Worm (Caenorhabditis elegans): Measurements from ENCODE around the gene cdr-6.

Gene cdr-6

ce11 chrV:12405929-12406328, 7.6 kb downstream of the cdr-6 start, which contains the start of gene K01D12.10:
K01D12.10 (plus strand) TSS chrV:12406229.
- no peak for TF ChIP-seq fkh-10 (GFP tag; optimal IDR thresholded peaks at IDR 0.05)
- no peak for TF ChIP-seq elt-2 (tag; optimal IDR thresholded peaks at IDR 0.05)
- no peak for TF ChIP-seq ceh-14 (tag; optimal IDR thresholded peaks at IDR 0.05)
- no peak for TF ChIP-seq ttx-3 (tag; optimal IDR thresholded peaks at IDR 0.05)
- TF ChIP-seq pros-1 (tag; optimal IDR thresholded peaks at IDR 0.05), result no peak
- TF ChIP-seq nhr-232 (tag; optimal IDR thresholded peaks at IDR 0.05), result no peak
- no peak for TF ChIP-seq gmeb-2 (tag; optimal IDR thresholded peaks at IDR 0.05)
- TF ChIP-seq ceh-48 (tag; optimal IDR thresholded peaks at IDR 0.05), result no peak
- no peak for TF ChIP-seq nhr-11 (tag; optimal IDR thresholded peaks at IDR 0.05)
- no peak for TF ChIP-seq ama-1 (optimal IDR thresholded peaks at IDR 0.05)
- no peak for TF ChIP-seq ceh-30 (tag; optimal IDR thresholded peaks at IDR 0.05)
- no peak for TF ChIP-seq fax-1 (tag; optimal IDR thresholded peaks at IDR 0.05)
- no peak for TF ChIP-seq lim-6 (tag; optimal IDR thresholded peaks at IDR 0.05)
- no peak for TF ChIP-seq hlh-30 (tag; optimal IDR thresholded peaks at IDR 0.05; ENCODE audit: insufficient read depth)
- TF ChIP-seq odd-2 (tag; optimal IDR thresholded peaks at IDR 0.05), result no peak
- no peak for TF ChIP-seq tbx-7 (tag; optimal IDR thresholded peaks at IDR 0.05)
- no peak for TF ChIP-seq dve-1 (tag; optimal IDR thresholded peaks at IDR 0.05)
- no peak for TF ChIP-seq ceh-22 (tag; optimal IDR thresholded peaks at IDR 0.05)
- no peak for TF ChIP-seq K02D7.2 (tag; optimal IDR thresholded peaks at IDR 0.05)
- no peak for TF ChIP-seq unc-55 (GFP tag; optimal IDR thresholded peaks at IDR 0.05)

- TF ChIP-seq ceh-2 (tag; optimal IDR thresholded peaks at IDR 0.05) (no peak), ceh-48 (tag; optimal IDR thresholded peaks at IDR 0.05) (no peak), ceh-19 (GFP tag; optimal IDR thresholded peaks at IDR 0.05) (no peak)
Measured at ce11 chrV:12404544-12404943, 9.0 kb downstream of the cdr-6 start, which contains the start of gene K01D12.9. K01D12.9 (minus strand) TSS chrV:12404644.

DNA sequence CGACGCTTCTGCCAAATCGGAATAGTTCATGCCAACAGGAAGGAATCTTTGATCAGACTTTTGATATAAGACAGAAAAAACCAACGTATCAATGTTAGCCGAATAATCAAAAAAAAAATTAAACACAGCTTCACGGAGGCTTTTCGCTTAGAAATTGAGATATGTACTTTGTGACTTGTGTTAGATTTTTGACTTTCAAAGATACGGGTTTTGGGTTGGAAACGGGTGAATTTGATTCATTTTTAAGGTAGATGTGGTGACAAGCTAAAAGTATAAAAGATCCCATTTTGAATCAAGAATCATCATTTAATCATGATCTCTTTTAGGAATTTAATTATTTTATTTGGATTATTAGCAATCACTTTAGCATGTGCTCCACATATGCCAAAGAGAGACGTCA, 11.1 kb downstream of the cdr-6 start, which contains the start of gene K01D12.8:
K01D12.8 (plus strand) TSS at position 301 of the 400 bp plus-strand sequence.
- TF ChIP-seq F13H6.1 (tag; optimal IDR thresholded peaks at IDR 0.05) (no peak), tbx-2 (tag; optimal IDR thresholded peaks at IDR 0.05) (no peak), ttx-3 (tag; optimal IDR thresholded peaks at IDR 0.05) (no peak), fax-1 (tag; optimal IDR thresholded peaks at IDR 0.05) (no peak), ref-2 (tag; optimal IDR thresholded peaks at IDR 0.05) (no peak)

DNA sequence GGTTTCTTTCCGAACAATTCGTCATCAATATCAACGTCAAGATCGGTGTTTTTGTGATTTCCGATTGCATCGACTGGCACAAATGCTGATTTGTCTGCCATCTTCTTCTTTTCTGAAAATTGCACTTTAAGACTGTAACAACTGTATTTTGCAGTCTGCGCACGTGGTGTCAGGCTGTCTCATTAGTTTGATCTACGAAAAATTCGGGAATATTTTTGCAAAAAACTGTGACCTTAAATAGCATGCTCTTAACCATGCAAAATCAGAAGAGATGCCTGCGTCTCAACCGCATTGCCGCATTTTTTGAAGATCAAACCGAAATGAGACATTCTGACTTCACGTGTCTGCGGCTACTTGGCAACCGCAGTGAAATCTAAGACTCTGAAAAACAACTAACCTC, 12.1 kb downstream of the cdr-6 start, which contains the start of gene K01D12.7:
K01D12.7 (minus strand) TSS at position 101 of the 400 bp plus-strand sequence.
- TF ChIP-seq nhr-11 (tag; optimal IDR thresholded peaks at IDR 0.05) (no peak), odd-2 (tag; optimal IDR thresholded peaks at IDR 0.05) (no peak), ceh-18 (tag; optimal IDR thresholded peaks at IDR 0.05) (no peak), ceh-6 (GFP tag; optimal IDR thresholded peaks at IDR 0.05) (no peak), hlh-30 (tag; optimal IDR thresholded peaks at IDR 0.05; ENCODE audit: insufficient read depth) (no peak), ceh-14 (tag; optimal IDR thresholded peaks at IDR 0.05) (no peak), sox-2 (GFP tag; IDR thresholded peaks at IDR 0.05) (no peak), tbx-2 (tag; optimal IDR thresholded peaks at IDR 0.05) (no peak), lim-6 (tag; optimal IDR thresholded peaks at IDR 0.05) (no peak), npax-4 (tag; optimal IDR thresholded peaks at IDR 0.05) (no peak), ceh-24 (tag; optimal IDR thresholded peaks at IDR 0.05) (no peak), Y22D7AL.16 (tag; optimal IDR thresholded peaks at IDR 0.05) (no peak), dve-1 (tag; optimal IDR thresholded peaks at IDR 0.05) (no peak)

DNA sequence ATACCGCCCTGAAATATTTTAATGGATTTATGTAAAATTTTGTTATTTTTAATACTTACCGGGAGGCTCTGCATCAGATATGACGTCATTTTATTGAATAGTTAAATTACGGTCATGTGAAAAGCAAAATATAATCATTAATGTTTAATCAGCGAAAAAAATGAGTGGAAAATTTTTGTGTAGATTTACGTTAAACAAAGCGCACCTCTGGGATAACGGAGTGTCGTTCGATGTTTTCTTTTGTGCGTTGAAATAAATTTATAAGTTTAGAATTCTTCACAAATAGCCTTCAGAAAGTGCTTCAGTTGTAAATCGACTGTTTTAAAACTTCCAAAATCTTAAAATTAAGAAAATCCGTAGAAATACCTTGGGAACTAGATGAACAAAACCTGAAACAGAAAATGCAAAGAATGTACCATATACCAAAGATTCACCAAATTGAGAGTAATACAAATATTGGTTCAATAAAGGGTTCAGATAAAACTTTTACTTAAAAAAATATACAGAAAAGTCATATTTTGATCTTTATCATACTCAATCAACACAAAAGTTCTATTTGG, 12.7 kb downstream of the cdr-6 start, which contains the start of the genes K01D12.20 and miga-1:
K01D12.20 (minus strand) TSS at position 138 of the 560 bp plus-strand sequence.
miga-1 (minus strand) TSS at position 183 of the 560 bp plus-strand sequence.
- TF ChIP-seq dmd-4 (tag; optimal IDR thresholded peaks at IDR 0.05; ENCODE audit: borderline replicate concordance) (no peak), hlh-30 (tag; optimal IDR thresholded peaks at IDR 0.05; ENCODE audit: insufficient read depth) (no peak), mec-3 (tag; optimal IDR thresholded peaks at IDR 0.05; ENCODE audit: borderline replicate concordance) (no peak), eyg-1 (tag; optimal IDR thresholded peaks at IDR 0.05) (no peak), rnt-1 (tag; optimal IDR thresholded peaks at IDR 0.05) (no peak), lin-11 (tag; optimal IDR thresholded peaks at IDR 0.05) (no peak), pha-2 (tag; optimal IDR thresholded peaks at IDR 0.05) (no peak), ets-4 (tag; optimal IDR thresholded peaks at IDR 0.05) (no peak), Y22D7AL.16 (tag; optimal IDR thresholded peaks at IDR 0.05) (no peak), fkh-10 (GFP tag; optimal IDR thresholded peaks at IDR 0.05) (no peak), nhr-232 (tag; optimal IDR thresholded peaks at IDR 0.05) (no peak), K09A11.1 (tag; optimal IDR thresholded peaks at IDR 0.05; ENCODE audit: insufficient read depth) (no peak), pag-3 (tag; optimal IDR thresholded peaks at IDR 0.05; ENCODE audit: borderline replicate concordance) (no peak)
